Worm (Caenorhabditis elegans) whole organism, mixed stage, embryonic: ENCODE results near the gene F52B10.3.

Experiments used
- M03D4.4 ChIP-seq: sonication (generic microtip); optimal IDR thresholded peaks from 2 replicates; lab custom pipeline; 2017; ENCODE audit warnings: mild to moderate bottlenecking, missing genetic modification characterization, missing compliant biosample characterization
- bed-3 ChIP-seq: fragments of 200-800 bp; sonication (Bioruptor generic); optimal IDR thresholded peaks from 3 replicates; lab custom pipeline; 2018; ENCODE audit warnings: mild to moderate bottlenecking, missing genetic modification characterization, moderate library complexity, missing compliant biosample characterization
- blmp-1 ChIP-seq: fragments of 150-350 bp; optimal IDR thresholded peaks from 2 replicates; lab custom pipeline; 2014; ENCODE audit warnings: missing biosample characterization, missing genetic modification characterization
- ceh-39 ChIP-seq: fragments of 150-350 bp; optimal IDR thresholded peaks from 2 replicates; lab custom pipeline; 2014; ENCODE audit warnings: missing biosample characterization, missing genetic modification characterization
- ceh-43 ChIP-seq: fragments of 200-800 bp; sonication (Bioruptor generic); optimal IDR thresholded peaks from 2 replicates; lab custom pipeline; 2018; ENCODE audit warnings: mild to moderate bottlenecking, missing genetic modification characterization, moderate library complexity, missing compliant biosample characterization
- ceh-83 ChIP-seq: fragments of 200-800 bp; sonication (Bioruptor generic); optimal IDR thresholded peaks from 2 replicates; lab custom pipeline; 2018; ENCODE audit warnings: mild to moderate bottlenecking, missing genetic modification characterization, missing compliant biosample characterization
- ces-1 ChIP-seq: fragments of 150-350 bp; optimal IDR thresholded peaks from 2 replicates; lab custom pipeline; 2014; ENCODE audit warnings: missing biosample characterization, missing genetic modification reagents, missing genetic modification characterization
- elt-1 ChIP-seq: sonication (generic microtip); optimal IDR thresholded peaks from 2 replicates; lab custom pipeline; 2017; ENCODE audit warnings: missing genetic modification characterization, mild to moderate bottlenecking, missing compliant biosample characterization, antibody characterized with exemption, moderate library complexity, borderline replicate concordance; ENCODE audit not compliant: insufficient read depth
- elt-3 ChIP-seq: fragments of 150-350 bp; optimal IDR thresholded peaks from 2 replicates; lab custom pipeline; 2014; ENCODE audit warnings: missing biosample characterization, missing genetic modification characterization
- flh-1 ChIP-seq: fragments of 200-800 bp; sonication (Bioruptor generic); optimal IDR thresholded peaks from 2 replicates; lab custom pipeline; 2018; ENCODE audit warnings: mild to moderate bottlenecking, missing genetic modification characterization, moderate library complexity, missing compliant biosample characterization
- ham-2 ChIP-seq: fragments of 200-800 bp; sonication (Bioruptor generic); optimal IDR thresholded peaks from 2 replicates; lab custom pipeline; 2018; ENCODE audit warnings: mild to moderate bottlenecking, missing genetic modification characterization, missing compliant biosample characterization
- hlh-1 ChIP-seq: fragments of 150-350 bp; optimal IDR thresholded peaks from 2 replicates; lab custom pipeline; 2014; ENCODE audit warnings: missing biosample characterization, missing genetic modification reagents, missing genetic modification characterization
- lin-13 ChIP-seq: fragments of 150-350 bp; optimal IDR thresholded peaks from 2 replicates; lab custom pipeline; 2014; ENCODE audit warnings: missing biosample characterization, missing genetic modification characterization
- lsy-2 ChIP-seq: fragments of 150-350 bp; optimal IDR thresholded peaks from 2 replicates; lab custom pipeline; 2014; ENCODE audit warnings: missing biosample characterization, missing genetic modification characterization
- mab-5 ChIP-seq: fragments of 150-350 bp; optimal IDR thresholded peaks from 2 replicates; lab custom pipeline; 2014; ENCODE audit warnings: missing biosample characterization, missing genetic modification characterization
- mep-1 ChIP-seq: fragments of 150-350 bp; optimal IDR thresholded peaks from 2 replicates; lab custom pipeline; 2017; ENCODE audit warnings: missing biosample characterization, missing genetic modification reagents, missing genetic modification characterization, inconsistent platforms
- mls-2 ChIP-seq: sonication (generic microtip); optimal IDR thresholded peaks from 2 replicates; lab custom pipeline; 2016; ENCODE audit warnings: mild to moderate bottlenecking, missing genetic modification characterization, moderate library complexity, missing compliant biosample characterization
- nhr-2 ChIP-seq: fragments of 150-350 bp; optimal IDR thresholded peaks from 2 replicates; lab custom pipeline; 2014; ENCODE audit warnings: missing biosample characterization, missing genetic modification characterization
- sptf-1 ChIP-seq: sonication (generic microtip); optimal IDR thresholded peaks from 2 replicates; lab custom pipeline; 2017; ENCODE audit warnings: mild to moderate bottlenecking, missing genetic modification characterization, moderate library complexity, missing compliant biosample characterization
- tbx-8 ChIP-seq: fragments of 200-800 bp; sonication (Bioruptor generic); optimal IDR thresholded peaks from 2 replicates; lab custom pipeline; 2018; ENCODE audit warnings: mild to moderate bottlenecking, missing genetic modification characterization, moderate library complexity, missing compliant biosample characterization
- unc-120 ChIP-seq: sonication (generic microtip); optimal IDR thresholded peaks from 2 replicates; lab custom pipeline; 2017; ENCODE audit warnings: missing genetic modification characterization, missing compliant biosample characterization; ENCODE audit not compliant: poor library complexity, severe bottlenecking
- unc-39 ChIP-seq: fragments of 150-350 bp; optimal IDR thresholded peaks from 2 replicates; lab custom pipeline; 2014; ENCODE audit warnings: missing biosample characterization, missing genetic modification characterization
- unc-62 ChIP-seq: fragments of 150-350 bp; optimal IDR thresholded peaks from 2 replicates; lab custom pipeline; 2014; ENCODE audit warnings: missing biosample characterization, missing genetic modification reagents, missing genetic modification characterization
- zip-8 ChIP-seq: fragments of 150-350 bp; optimal IDR thresholded peaks from 2 replicates; lab custom pipeline; 2014; ENCODE audit warnings: missing biosample characterization, missing genetic modification characterization

The F52B10.3 gene

DNA sequence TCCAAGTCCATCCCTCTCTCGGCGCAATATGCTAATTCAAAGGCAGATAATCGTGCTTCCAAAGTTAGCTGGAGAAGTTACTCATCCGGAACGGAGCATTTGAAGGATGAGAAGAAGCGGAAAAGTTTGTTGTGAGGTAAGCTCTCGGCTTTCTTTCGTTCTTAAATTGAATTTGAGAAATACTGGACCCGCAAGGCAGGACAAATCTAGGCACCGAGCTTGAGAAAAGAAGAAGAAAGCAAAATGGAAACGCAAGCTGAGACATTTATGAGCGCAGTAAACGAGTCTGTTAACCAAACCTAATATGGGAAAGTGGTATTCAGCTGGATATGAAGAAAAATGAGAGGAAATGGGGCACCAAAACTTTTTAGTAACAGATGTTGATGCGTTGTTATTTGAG lies 27.8 kb upstream of the F52B10.3 start:
- TF ChIP-seq nhr-2 (tag; lab: Kevin White, UChicago) (no peak), ces-1 (peak; percentile 90), flh-1 (GFP tag; lab: Kevin White, UChicago) (no peak)

DNA sequence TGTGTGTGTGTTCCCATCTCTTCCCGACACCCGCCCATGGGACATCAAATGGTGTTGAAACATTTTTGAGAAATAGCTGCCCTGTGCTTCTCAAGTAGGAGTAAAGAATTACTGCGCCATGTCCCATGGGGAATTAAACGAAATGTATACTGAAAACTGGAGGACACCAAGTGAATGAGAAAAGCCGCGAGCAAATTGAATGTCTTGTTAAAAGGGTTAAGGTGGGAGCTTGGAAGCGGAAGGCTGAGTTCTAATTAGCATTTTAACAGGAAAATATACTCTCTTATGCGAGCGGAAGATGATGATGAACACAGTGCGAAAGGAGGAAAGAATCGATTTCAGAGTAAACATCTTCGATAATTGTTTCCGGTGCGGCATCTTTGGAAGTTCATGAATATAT lies 26.3 kb upstream of the F52B10.3 start:
- TF ChIP-seq ceh-43 (no peak), ces-1 (peak; percentile 91), lsy-2 (tag; lab: Kevin White, UChicago) (no peak)

DNA sequence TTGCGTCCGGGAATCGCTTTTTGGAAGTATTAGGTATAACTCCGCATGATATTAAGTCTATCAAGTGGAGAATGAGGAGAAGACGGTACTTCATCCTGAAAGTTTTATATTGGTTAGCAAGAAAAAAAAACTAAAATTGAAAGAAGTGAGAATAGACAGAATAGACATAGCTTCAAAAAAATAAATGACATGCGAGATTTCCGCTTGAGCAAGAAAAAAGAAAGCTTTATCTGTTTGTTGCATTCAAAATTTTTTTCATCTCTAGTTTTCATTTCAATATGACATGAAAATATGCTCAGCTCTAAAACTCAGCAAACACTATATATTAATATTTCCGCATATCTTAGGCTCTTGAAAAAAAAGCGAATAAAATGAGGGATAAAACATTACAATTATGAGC lies 25.7 kb upstream of the F52B10.3 start, which contains the start of gene hst-3.2:
Gene hst-3.2, minus strand, starts transcription at position 101 of the 400 bp plus-strand sequence.
- TF ChIP-seq blmp-1 (no peak), lsy-2 (tag; lab: Kevin White, UChicago) (no peak), ces-1 (no peak), unc-62 (GFP tag; lab: Kevin White, UChicago) (no peak)

DNA sequence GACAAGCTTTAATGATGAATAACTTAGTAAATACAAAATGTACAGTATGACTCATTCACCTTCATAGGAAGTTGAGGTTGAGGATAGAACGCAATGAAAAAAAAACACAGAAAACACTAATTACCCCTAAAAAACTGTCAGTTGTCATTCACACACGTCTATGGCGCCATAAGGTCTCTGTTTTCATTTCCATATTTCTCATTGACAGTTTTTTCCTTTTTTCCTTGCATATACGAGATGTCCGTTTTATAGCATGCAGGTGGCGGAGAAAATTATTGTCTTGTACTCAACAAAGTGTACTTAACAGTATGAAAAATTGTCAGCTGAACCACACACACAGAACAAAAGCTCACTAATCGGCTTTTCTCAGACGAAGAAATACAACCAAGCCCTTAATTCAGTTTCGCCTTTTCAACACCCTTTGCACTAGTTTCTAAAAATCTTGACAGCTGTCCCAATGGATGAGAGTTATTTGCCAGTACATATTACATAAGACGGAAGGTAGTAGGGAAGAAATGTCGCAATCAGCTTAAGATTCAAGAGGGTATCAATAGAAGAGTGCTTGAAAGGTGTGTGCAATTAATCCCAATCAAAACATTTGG lies 24.5 kb upstream of the F52B10.3 start:
- TF ChIP-seq unc-39 (tag; lab: Kevin White, UChicago) (no peak), mls-2 (tag; lab: Kevin White, UChicago) (no peak), elt-3 (tag; lab: Kevin White, UChicago) (no peak), nhr-2 (tag; lab: Kevin White, UChicago) (peak; percentile 57), mab-5 (tag; lab: Kevin White, UChicago) (no peak), bed-3 (GFP tag; lab: Kevin White, UChicago) (no peak), ces-1 (peak; percentile 93), sptf-1 (tag; lab: Kevin White, UChicago) (no peak), ham-2 (GFP tag; lab: Kevin White, UChicago) (no peak)
- TF ChIP-seq, all 35 proteins: peak for 2

DNA sequence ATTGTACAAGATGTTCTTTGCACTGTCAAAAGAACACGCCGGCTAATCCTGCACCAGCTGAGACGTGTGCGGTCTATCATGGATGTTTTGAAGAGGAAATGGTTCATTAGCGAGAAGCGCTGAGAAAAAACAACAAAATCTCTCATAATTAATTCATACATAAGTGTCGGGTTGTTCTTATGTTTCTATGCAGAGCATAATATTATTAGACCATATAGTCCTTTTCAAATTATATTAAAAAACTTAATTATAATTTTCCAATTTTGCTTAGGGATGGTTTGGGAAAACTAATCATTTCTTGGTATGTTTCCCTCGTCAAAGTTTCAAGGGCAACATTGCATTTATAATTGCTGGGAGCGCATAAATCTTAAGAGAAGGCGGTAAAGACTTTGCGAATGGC lies 23.6 kb upstream of the F52B10.3 start:
- TF ChIP-seq ces-1: peak; percentile 92
- no peak for TF ChIP-seq unc-120 (tag; lab: Kevin White, UChicago)
- TF ChIP-seq lin-13 (tag; lab: Kevin White, UChicago): no peak
- no peak for TF ChIP-seq M03D4.4 (tag; lab: Kevin White, UChicago)
- no peak for TF ChIP-seq ceh-43
- no peak for TF ChIP-seq mab-5 (tag; lab: Kevin White, UChicago)
- TF ChIP-seq ceh-39: no peak
- TF ChIP-seq tbx-8 (GFP tag; lab: Kevin White, UChicago): no peak
- TF ChIP-seq nhr-2 (tag; lab: Kevin White, UChicago): peak; percentile 6
- TF ChIP-seq mep-1 (tag; lab: Kevin White, UChicago): no peak
- TF ChIP-seq bed-3 (GFP tag; lab: Kevin White, UChicago): no peak
- TF ChIP-seq flh-1 (GFP tag; lab: Kevin White, UChicago): no peak
- no peak for TF ChIP-seq zip-8 (tag; lab: Kevin White, UChicago)
- no peak for TF ChIP-seq ham-2 (GFP tag; lab: Kevin White, UChicago)
- no peak for TF ChIP-seq hlh-1 (tag; lab: Kevin White, UChicago)
- TF ChIP-seq ceh-83 (GFP tag; lab: Kevin White, UChicago): no peak

DNA sequence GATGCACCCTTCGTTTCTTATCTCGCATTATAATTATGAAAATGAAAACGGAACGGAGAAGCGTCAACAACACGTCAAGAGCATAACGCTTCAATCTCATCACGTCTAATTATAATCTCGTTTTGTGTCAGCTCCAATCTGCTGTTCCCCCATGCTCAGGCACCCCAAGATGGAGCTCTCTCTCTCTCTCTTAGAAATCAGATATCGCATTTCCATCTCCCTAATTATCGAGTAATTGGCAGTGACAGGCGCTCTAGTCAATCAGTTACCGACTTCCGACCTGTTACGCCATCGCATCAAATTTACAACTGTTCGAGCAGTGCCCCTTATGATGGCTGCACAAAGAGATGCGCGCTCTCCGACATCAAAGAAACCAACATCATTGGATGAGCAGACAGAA lies 22.3 kb upstream of the F52B10.3 start:
- TF ChIP-seq mls-2 (tag; lab: Kevin White, UChicago): peak; percentile 53
- TF ChIP-seq hlh-1 (tag; lab: Kevin White, UChicago): peak; percentile 50
- TF ChIP-seq unc-62 (GFP tag; lab: Kevin White, UChicago): peak; percentile 95
- peak; percentile 89 for TF ChIP-seq ces-1
- peak; percentile 68 for TF ChIP-seq nhr-2 (tag; lab: Kevin White, UChicago)
- no peak for TF ChIP-seq ceh-83 (GFP tag; lab: Kevin White, UChicago)
- TF ChIP-seq sptf-1 (tag; lab: Kevin White, UChicago): no peak
- TF ChIP-seq M03D4.4 (tag; lab: Kevin White, UChicago): no peak
- peak; percentile 37 for TF ChIP-seq zip-8 (tag; lab: Kevin White, UChicago)
- TF ChIP-seq ceh-43: peak; percentile 32
- TF ChIP-seq, all 35 proteins: peak for 7

DNA sequence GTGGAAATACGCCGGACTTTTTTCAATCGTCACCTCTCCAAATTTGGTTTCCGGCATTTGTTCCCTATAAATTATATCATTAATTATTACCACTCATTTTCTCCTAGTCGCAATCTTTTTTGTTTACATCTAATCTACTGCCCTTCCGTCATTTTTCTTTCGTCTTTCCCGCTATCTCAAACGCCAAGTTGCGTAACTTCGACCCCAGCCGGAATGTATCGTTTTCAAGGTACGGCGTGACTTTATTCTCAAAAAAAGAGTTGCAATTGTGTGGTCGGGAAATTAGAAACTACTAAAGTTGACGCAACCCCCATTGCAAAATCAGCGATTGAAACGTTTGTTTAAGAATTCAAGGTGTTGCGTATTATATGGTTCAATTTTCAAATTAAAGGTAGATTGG lies 21.3 kb upstream of the F52B10.3 start:
- TF ChIP-seq mep-1 (tag; lab: Kevin White, UChicago) (no peak), zip-8 (tag; lab: Kevin White, UChicago) (peak; percentile 15), elt-1 (tag; lab: Kevin White, UChicago) (peak; percentile 74)
- TF ChIP-seq, all 35 proteins: peak for 2
